Worm (Caenorhabditis elegans): ENCODE data around the gene AH9.3.
A peak's percentile ranks its signal among the peaks of the same experiment; 100 is the strongest.

The AH9.3 gene

ce11 chrX:2287977-2288387 is 27.1 kb upstream of the AH9.3 start:
- TF ChIP-seq unc-62 (GFP tag; optimal IDR thresholded peaks at IDR 0.05) (no peak), pqm-1 (tag; optimal IDR thresholded peaks at IDR 0.05) (peak; percentile 53), unc-39 (tag; optimal IDR thresholded peaks at IDR 0.05) (no peak), hmg-11 (tag; optimal IDR thresholded peaks at IDR 0.05) (peak; percentile 42), egl-5 (tag; optimal IDR thresholded peaks at IDR 0.05) (peak; percentile 81), pha-4 (tag; optimal IDR thresholded peaks at IDR 0.05) (peak; percentile 76), mdl-1 (tag; optimal IDR thresholded peaks at IDR 0.05) (no peak), snpc-4 (tag; optimal IDR thresholded peaks at IDR 0.05) (peak; percentile 29), eor-1 (tag; optimal IDR thresholded peaks at IDR 0.05) (no peak), ceh-82 (tag; optimal IDR thresholded peaks at IDR 0.05) (no peak), aly-2 (tag; optimal IDR thresholded peaks at IDR 0.05) (no peak), lin-15B (tag; optimal IDR thresholded peaks at IDR 0.05) (no peak), nhr-23 (tag; optimal IDR thresholded peaks at IDR 0.05) (peak; percentile 34), egl-27 (tag; optimal IDR thresholded peaks at IDR 0.05) (peak; percentile 2), zag-1 (tag; optimal IDR thresholded peaks at IDR 0.05) (no peak), ZK546.5 (tag; optimal IDR thresholded peaks at IDR 0.05) (no peak), lin-39 (tag; optimal IDR thresholded peaks at IDR 0.05) (no peak), elt-2 (tag; optimal IDR thresholded peaks at IDR 0.05) (peak; percentile 74), skn-1 (tag; optimal IDR thresholded peaks at IDR 0.05) (peak; percentile 11), nfya-1 (tag; optimal IDR thresholded peaks at IDR 0.05; ENCODE audit: insufficient read depth) (peak; percentile 20), ceh-9 (tag; optimal IDR thresholded peaks at IDR 0.05) (no peak), elt-3 (tag; optimal IDR thresholded peaks at IDR 0.05) (no peak), daf-12 (tag; optimal IDR thresholded peaks at IDR 0.05) (no peak), ztf-11 (tag; optimal IDR thresholded peaks at IDR 0.05) (no peak), fkh-2 (tag; optimal IDR thresholded peaks at IDR 0.05) (no peak), nhr-77 (tag; optimal IDR thresholded peaks at IDR 0.05) (no peak), sea-2 (GFP tag; optimal IDR thresholded peaks at IDR 0.05) (no peak), ama-1 (optimal IDR thresholded peaks at IDR 0.05) (no peak), jun-1 (tag; optimal IDR thresholded peaks at IDR 0.05) (no peak), nhr-25 (tag; optimal IDR thresholded peaks at IDR 0.05) (peak; percentile 50), elt-1 (tag; optimal IDR thresholded peaks at IDR 0.05) (no peak)

- no peak for TF ChIP-seq unc-39 (tag; optimal IDR thresholded peaks at IDR 0.05)
- TF ChIP-seq elt-3 (tag; optimal IDR thresholded peaks at IDR 0.05), result no peak
- no peak for TF ChIP-seq ceh-16 (tag; optimal IDR thresholded peaks at IDR 0.05)
- TF ChIP-seq daf-12 (tag; optimal IDR thresholded peaks at IDR 0.05), result no peak
- no peak for TF ChIP-seq egl-5 (tag; optimal IDR thresholded peaks at IDR 0.05)
- no peak for TF ChIP-seq nhr-67 (tag; optimal IDR thresholded peaks at IDR 0.05)
- no peak for TF ChIP-seq nhr-23 (tag; optimal IDR thresholded peaks at IDR 0.05)
- TF ChIP-seq nhr-12 (tag; optimal IDR thresholded peaks at IDR 0.05), result no peak
These were observed 26.2 kb upstream of the AH9.3 start, which contains the start of gene sav-1 for ce11 chrX:2287092-2287491. Gene sav-1 (minus strand): TSS chrX:2287192.

- TF ChIP-seq nhr-76 (tag; optimal IDR thresholded peaks at IDR 0.05) (no peak), egl-27 (tag; optimal IDR thresholded peaks at IDR 0.05) (no peak), lin-15B (tag; optimal IDR thresholded peaks at IDR 0.05) (no peak), eor-1 (tag; optimal IDR thresholded peaks at IDR 0.05) (no peak), aly-2 (tag; optimal IDR thresholded peaks at IDR 0.05) (no peak), elt-1 (tag; optimal IDR thresholded peaks at IDR 0.05) (no peak), ZK546.5 (tag; optimal IDR thresholded peaks at IDR 0.05) (no peak), ama-1 (optimal IDR thresholded peaks at IDR 0.05) (no peak), snpc-4 (tag; optimal IDR thresholded peaks at IDR 0.05) (no peak), pqm-1 (tag; optimal IDR thresholded peaks at IDR 0.05) (no peak), unc-39 (tag; optimal IDR thresholded peaks at IDR 0.05) (no peak)
These were observed 15.1 kb upstream of the AH9.3 start for ce11 chrX:2276000-2276399.

- TF ChIP-seq lin-39 (tag; optimal IDR thresholded peaks at IDR 0.05) (no peak), skn-1 (tag; optimal IDR thresholded peaks at IDR 0.05) (no peak), nhr-23 (tag; optimal IDR thresholded peaks at IDR 0.05) (no peak), elt-2 (tag; optimal IDR thresholded peaks at IDR 0.05) (no peak), elt-3 (tag; optimal IDR thresholded peaks at IDR 0.05) (no peak), sea-2 (GFP tag; optimal IDR thresholded peaks at IDR 0.05) (no peak), nhr-237 (tag; optimal IDR thresholded peaks at IDR 0.05) (no peak), hmg-11 (tag; optimal IDR thresholded peaks at IDR 0.05) (no peak), aly-2 (tag; optimal IDR thresholded peaks at IDR 0.05) (no peak), lsy-12 (tag; optimal IDR thresholded peaks at IDR 0.05) (no peak), eor-1 (tag; optimal IDR thresholded peaks at IDR 0.05) (no peak), mdl-1 (tag; optimal IDR thresholded peaks at IDR 0.05) (no peak), mml-1 (tag; optimal IDR thresholded peaks at IDR 0.05) (no peak)
These were observed 13.3 kb upstream of the AH9.3 start, which contains the start of gene AH9.4 for ce11 chrX:2274237-2274636. Gene AH9.4 (minus strand): TSS chrX:2274337.
